Fruit fly (Drosophila melanogaster): Measurements from ENCODE around the gene xit.

The xit gene

dm6 chrX:6868024-6868628 is 47.3 kb downstream of the xit start:
- no peak for TF ChIP-seq CG14050 (GFP tag; IDR thresholded peaks at IDR 0.05)
- no peak for TF ChIP-seq CG1647 (GFP tag; optimal IDR thresholded peaks at IDR 0.05)
- TF ChIP-seq CoRest (tag; optimal IDR thresholded peaks at IDR 0.05), result peak; percentile 78
- TF ChIP-seq slbo (GFP tag; IDR thresholded peaks at IDR 0.05), result peak; percentile 44
- TF ChIP-seq fu2 (GFP tag; optimal IDR thresholded peaks at IDR 0.05), result no peak
- TF ChIP-seq tin (GFP tag; optimal IDR thresholded peaks at IDR 0.05), result no peak
- TF ChIP-seq run (tag; optimal IDR thresholded peaks at IDR 0.05), result no peak
- no peak for TF ChIP-seq CG1602 (GFP tag; optimal IDR thresholded peaks at IDR 0.05)
- no peak for TF ChIP-seq otp (GFP tag; IDR thresholded peaks at IDR 0.05)
- TF ChIP-seq aop (GFP tag; IDR thresholded peaks at IDR 0.05), result 0 out of 2 replicates have a peak, but pooled peaks have one; percentile 16
- TF ChIP-seq CG3995 (GFP tag; optimal IDR thresholded peaks at IDR 0.05), result no peak
- peak; percentile 27; the same call in 1 of the 2 replicates for TF ChIP-seq CG17328 (GFP tag; IDR thresholded peaks at IDR 0.05)
- TF ChIP-seq CG15479 (GFP tag; optimal IDR thresholded peaks at IDR 0.05), result peak; percentile 65
- no peak for TF ChIP-seq CG9876 (GFP tag; optimal IDR thresholded peaks at IDR 0.05)
- no peak for TF ChIP-seq CG6272 (GFP tag; IDR thresholded peaks at IDR 0.05)
- no peak for TF ChIP-seq CG6175 (GFP tag; IDR thresholded peaks at IDR 0.05)
- peak; percentile 60 for TF ChIP-seq sens (GFP tag)
- TF ChIP-seq CG32767 (GFP tag; IDR thresholded peaks at IDR 0.05), result peak; percentile 26; the same call in 1 of the 2 replicates
- TF ChIP-seq Mrtf (GFP tag; IDR thresholded peaks at IDR 0.05), result 0 out of 3 replicates have a peak, but pooled peaks have one; percentile 21
- peak; percentile 26 for TF ChIP-seq CG2120 (GFP tag; optimal IDR thresholded peaks at IDR 0.05)
- no peak for TF ChIP-seq CG18011 (GFP tag; optimal IDR thresholded peaks at IDR 0.05)
- no peak for TF ChIP-seq CG11504 (tag; optimal IDR thresholded peaks at IDR 0.05)
- TF ChIP-seq Adf1 (GFP tag; IDR thresholded peaks at IDR 0.05), result peak; percentile 99
- peak; percentile 46; the same call in 1 of the 2 replicates for TF ChIP-seq CG13287 (GFP tag; IDR thresholded peaks at IDR 0.05; ENCODE audit: partially characterized antibody)
- peak; percentile 14 for TF ChIP-seq Xbp1 (GFP tag; optimal IDR thresholded peaks at IDR 0.05)
- peak; percentile 25 for TF ChIP-seq CHES-1-like (GFP tag; optimal IDR thresholded peaks at IDR 0.05)
- TF ChIP-seq sd (tag; optimal IDR thresholded peaks at IDR 0.05), result peak; percentile 72
- no peak for TF ChIP-seq HLH54F (GFP tag; optimal IDR thresholded peaks at IDR 0.05)
- no peak for TF ChIP-seq wek (GFP tag; optimal IDR thresholded peaks at IDR 0.05)
- TF ChIP-seq CG10147 (GFP tag; optimal IDR thresholded peaks at IDR 0.05), result no peak
- TF ChIP-seq CG6813 (GFP tag; optimal IDR thresholded peaks at IDR 0.05), result no peak
- TF ChIP-seq CG16813 (GFP tag; IDR thresholded peaks at IDR 0.05; ENCODE audit: partially characterized antibody), result 0 out of 3 replicates have a peak, but pooled peaks have one; percentile 11
- 0 out of 3 replicates have a peak, but pooled peaks have one; percentile 26 for TF ChIP-seq sr (GFP tag; IDR thresholded peaks at IDR 0.05)
- no peak for TF ChIP-seq dm (GFP tag; optimal IDR thresholded peaks at IDR 0.05)
- peak; percentile 47 for TF ChIP-seq ash1 (GFP tag; optimal IDR thresholded peaks at IDR 0.05)
- no peak for TF ChIP-seq CG30431 (GFP tag; optimal IDR thresholded peaks at IDR 0.05)
- no peak for TF ChIP-seq CG10366 (GFP tag; IDR thresholded peaks at IDR 0.05)
- peak; percentile 87 for TF ChIP-seq psq (GFP tag; optimal IDR thresholded peaks at IDR 0.05)
- peak; percentile 44; the same call in 1 of the 2 replicates for TF ChIP-seq Rfx (GFP tag; IDR thresholded peaks at IDR 0.05)
- TF ChIP-seq wor (GFP tag; IDR thresholded peaks at IDR 0.05), result no peak
- TF ChIP-seq CG33557 (GFP tag; optimal IDR thresholded peaks at IDR 0.05), result peak; percentile 0
- TF ChIP-seq pum (GFP tag; optimal IDR thresholded peaks at IDR 0.05), result no peak
- TF ChIP-seq CG9609 (GFP tag; optimal IDR thresholded peaks at IDR 0.05), result no peak
- TF ChIP-seq CG15073 (GFP tag; optimal IDR thresholded peaks at IDR 0.05), result no peak
- peak; percentile 6; the same call in 1 of the 2 replicates for TF ChIP-seq seq (GFP tag; IDR thresholded peaks at IDR 0.05)
- no peak for TF ChIP-seq Dp (GFP tag; optimal IDR thresholded peaks at IDR 0.05)
- TF ChIP-seq CG11560 (tag; IDR thresholded peaks at IDR 0.05), result no peak
- peak; percentile 75 for TF ChIP-seq pros (GFP tag; optimal IDR thresholded peaks at IDR 0.05)
- TF ChIP-seq Side (GFP tag; optimal IDR thresholded peaks at IDR 0.05), result no peak
- TF ChIP-seq Gug (GFP tag; IDR thresholded peaks at IDR 0.05), result no peak
- TF ChIP-seq CG10267 (tag; optimal IDR thresholded peaks at IDR 0.05), result no peak
